Worm (Caenorhabditis elegans) whole organism, mixed stage, embryonic: ENCODE data around the gene znf-474.
A peak's percentile ranks its signal among the peaks of the same experiment; 100 is the strongest.

Experiments used
- M03D4.4 ChIP-seq: sonication (generic microtip); optimal IDR thresholded peaks from 2 replicates; lab custom pipeline; 2017; ENCODE audit warnings: mild to moderate bottlenecking, missing genetic modification characterization, missing compliant biosample characterization
- bed-3 ChIP-seq: fragments of 200-800 bp; sonication (Bioruptor generic); optimal IDR thresholded peaks from 3 replicates; lab custom pipeline; 2018; ENCODE audit warnings: mild to moderate bottlenecking, missing genetic modification characterization, moderate library complexity, missing compliant biosample characterization
- blmp-1 ChIP-seq: fragments of 150-350 bp; optimal IDR thresholded peaks from 2 replicates; lab custom pipeline; 2014; ENCODE audit warnings: missing biosample characterization, missing genetic modification characterization
- ceh-39 ChIP-seq: fragments of 150-350 bp; optimal IDR thresholded peaks from 2 replicates; lab custom pipeline; 2014; ENCODE audit warnings: missing biosample characterization, missing genetic modification characterization
- ceh-43 ChIP-seq: fragments of 200-800 bp; sonication (Bioruptor generic); optimal IDR thresholded peaks from 2 replicates; lab custom pipeline; 2018; ENCODE audit warnings: mild to moderate bottlenecking, missing genetic modification characterization, moderate library complexity, missing compliant biosample characterization
- ceh-83 ChIP-seq: fragments of 200-800 bp; sonication (Bioruptor generic); optimal IDR thresholded peaks from 2 replicates; lab custom pipeline; 2018; ENCODE audit warnings: mild to moderate bottlenecking, missing genetic modification characterization, missing compliant biosample characterization
- ces-1 ChIP-seq: fragments of 150-350 bp; optimal IDR thresholded peaks from 2 replicates; lab custom pipeline; 2014; ENCODE audit warnings: missing biosample characterization, missing genetic modification reagents, missing genetic modification characterization
- cnd-1 ChIP-seq: fragments of 200-800 bp; sonication (Bioruptor generic); optimal IDR thresholded peaks from 2 replicates; lab custom pipeline; 2018; ENCODE audit warnings: mild to moderate bottlenecking, missing genetic modification characterization, missing compliant biosample characterization
- drap-1 ChIP-seq: fragments of 200-800 bp; sonication (Bioruptor generic); optimal IDR thresholded peaks from 3 replicates; lab custom pipeline; 2018; ENCODE audit warnings: mild to moderate bottlenecking, missing genetic modification characterization, missing compliant biosample characterization
- elt-1 ChIP-seq: sonication (generic microtip); optimal IDR thresholded peaks from 2 replicates; lab custom pipeline; 2017; ENCODE audit warnings: missing genetic modification characterization, mild to moderate bottlenecking, missing compliant biosample characterization, antibody characterized with exemption, moderate library complexity, borderline replicate concordance; ENCODE audit not compliant: insufficient read depth
- elt-3 ChIP-seq: fragments of 150-350 bp; optimal IDR thresholded peaks from 2 replicates; lab custom pipeline; 2014; ENCODE audit warnings: missing biosample characterization, missing genetic modification characterization
- flh-1 ChIP-seq: fragments of 200-800 bp; sonication (Bioruptor generic); optimal IDR thresholded peaks from 2 replicates; lab custom pipeline; 2018; ENCODE audit warnings: mild to moderate bottlenecking, missing genetic modification characterization, moderate library complexity, missing compliant biosample characterization
- hlh-1 ChIP-seq: fragments of 150-350 bp; optimal IDR thresholded peaks from 2 replicates; lab custom pipeline; 2014; ENCODE audit warnings: missing biosample characterization, missing genetic modification reagents, missing genetic modification characterization
- lin-13 ChIP-seq: fragments of 150-350 bp; optimal IDR thresholded peaks from 2 replicates; lab custom pipeline; 2014; ENCODE audit warnings: missing biosample characterization, missing genetic modification characterization
- lin-32 ChIP-seq: fragments of 200-800 bp; sonication (Bioruptor generic); optimal IDR thresholded peaks from 2 replicates; lab custom pipeline; 2018; ENCODE audit warnings: mild to moderate bottlenecking, missing genetic modification characterization, missing compliant biosample characterization
- lsy-2 ChIP-seq: fragments of 150-350 bp; optimal IDR thresholded peaks from 2 replicates; lab custom pipeline; 2014; ENCODE audit warnings: missing biosample characterization, missing genetic modification characterization
- mab-5 ChIP-seq: fragments of 150-350 bp; optimal IDR thresholded peaks from 2 replicates; lab custom pipeline; 2014; ENCODE audit warnings: missing biosample characterization, missing genetic modification characterization
- mep-1 ChIP-seq: fragments of 150-350 bp; optimal IDR thresholded peaks from 2 replicates; lab custom pipeline; 2017; ENCODE audit warnings: missing biosample characterization, missing genetic modification reagents, missing genetic modification characterization, inconsistent platforms
- mls-2 ChIP-seq: sonication (generic microtip); optimal IDR thresholded peaks from 2 replicates; lab custom pipeline; 2016; ENCODE audit warnings: mild to moderate bottlenecking, missing genetic modification characterization, moderate library complexity, missing compliant biosample characterization
- nhr-12 ChIP-seq: fragments of 150-350 bp; optimal IDR thresholded peaks from 2 replicates; lab custom pipeline; 2014; ENCODE audit warnings: missing biosample characterization, missing genetic modification characterization
- nhr-2 ChIP-seq: fragments of 150-350 bp; optimal IDR thresholded peaks from 2 replicates; lab custom pipeline; 2014; ENCODE audit warnings: missing biosample characterization, missing genetic modification characterization
- nhr-237 ChIP-seq: fragments of 150-350 bp; optimal IDR thresholded peaks from 2 replicates; lab custom pipeline; 2014; ENCODE audit warnings: missing biosample characterization, missing genetic modification characterization
- nhr-28 ChIP-seq: fragments of 150-350 bp; optimal IDR thresholded peaks from 2 replicates; lab custom pipeline; 2014; ENCODE audit warnings: missing biosample characterization, missing genetic modification characterization
- nhr-76 ChIP-seq: sonication (generic microtip); optimal IDR thresholded peaks from 2 replicates; lab custom pipeline; 2017; ENCODE audit warnings: missing biosample characterization, missing genetic modification characterization
- pha-4 ChIP-seq: fragments of 150-350 bp; optimal IDR thresholded peaks from 2 replicates; lab custom pipeline; 2018; ENCODE audit warnings: missing biosample characterization, missing genetic modification reagents, missing genetic modification characterization
- sem-2 ChIP-seq: fragments of 200-800 bp; sonication (Bioruptor generic); optimal IDR thresholded peaks from 2 replicates; lab custom pipeline; 2018; ENCODE audit warnings: mild to moderate bottlenecking, missing genetic modification characterization, missing compliant biosample characterization
- snpc-4 ChIP-seq: fragments of 150-350 bp; optimal IDR thresholded peaks from 2 replicates; lab custom pipeline; 2014; ENCODE audit warnings: missing biosample characterization, missing genetic modification characterization
- sptf-1 ChIP-seq: sonication (generic microtip); optimal IDR thresholded peaks from 2 replicates; lab custom pipeline; 2017; ENCODE audit warnings: mild to moderate bottlenecking, missing genetic modification characterization, moderate library complexity, missing compliant biosample characterization
- unc-120 ChIP-seq: sonication (generic microtip); optimal IDR thresholded peaks from 2 replicates; lab custom pipeline; 2017; ENCODE audit warnings: missing genetic modification characterization, missing compliant biosample characterization; ENCODE audit not compliant: poor library complexity, severe bottlenecking
- unc-39 ChIP-seq: fragments of 150-350 bp; optimal IDR thresholded peaks from 2 replicates; lab custom pipeline; 2014; ENCODE audit warnings: missing biosample characterization, missing genetic modification characterization
- unc-62 ChIP-seq: fragments of 150-350 bp; optimal IDR thresholded peaks from 2 replicates; lab custom pipeline; 2014; ENCODE audit warnings: missing biosample characterization, missing genetic modification reagents, missing genetic modification characterization
- zip-8 ChIP-seq: fragments of 150-350 bp; optimal IDR thresholded peaks from 2 replicates; lab custom pipeline; 2014; ENCODE audit warnings: missing biosample characterization, missing genetic modification characterization
- ztf-11 ChIP-seq: fragments of 150-350 bp; optimal IDR thresholded peaks from 2 replicates; lab custom pipeline; 2014; ENCODE audit warnings: missing biosample characterization, missing genetic modification characterization

znf-474 gene

DNA sequence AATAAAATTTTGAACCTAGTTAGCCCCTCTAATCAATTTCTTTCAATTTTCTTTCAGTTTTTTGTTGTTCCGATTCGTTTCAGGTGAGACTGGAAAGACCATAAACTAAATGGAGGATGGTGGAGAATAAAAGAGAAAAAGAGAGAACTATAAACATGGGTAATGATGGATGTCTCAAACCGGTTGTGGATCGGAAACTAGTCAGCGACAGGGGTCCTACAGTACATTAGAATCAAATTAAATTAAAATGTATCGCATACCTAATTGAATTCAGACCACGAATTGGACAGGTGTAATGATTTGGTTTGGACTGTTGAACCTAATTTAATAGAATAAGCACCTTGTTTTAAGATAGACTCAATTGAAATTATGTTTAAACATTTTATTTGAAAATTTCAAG, 14.3 kb downstream of the znf-474 start:
- TF ChIP-seq M03D4.4 (no peak), elt-1 (tag; lab: Kevin White, UChicago) (no peak), sptf-1 (tag; lab: Kevin White, UChicago) (no peak), mls-2 (no peak), snpc-4 (tag; lab: Kevin White, UChicago) (no peak), zip-8 (no peak), blmp-1 (no peak), nhr-28 (no peak), nhr-76 (no peak), nhr-237 (tag; lab: Kevin White, UChicago) (no peak), bed-3 (no peak), unc-62 (GFP tag; lab: Kevin White, UChicago) (no peak), unc-120 (no peak), ceh-39 (tag; lab: Kevin White, UChicago) (no peak), nhr-2 (tag; lab: Kevin White, UChicago) (no peak), drap-1 (no peak), lin-13 (tag; lab: Kevin White, UChicago) (no peak), ztf-11 (tag; lab: Kevin White, UChicago) (no peak), mab-5 (tag; lab: Kevin White, UChicago) (no peak), flh-1 (GFP tag; lab: Kevin White, UChicago) (no peak)

- TF ChIP-seq elt-3 (tag; lab: Kevin White, UChicago) (no peak), mab-5 (tag; lab: Kevin White, UChicago) (no peak), ztf-11 (tag; lab: Kevin White, UChicago) (no peak), nhr-76 (no peak), bed-3 (no peak), cnd-1 (tag; lab: Kevin White, UChicago) (no peak), flh-1 (GFP tag; lab: Kevin White, UChicago) (no peak), ceh-43 (GFP tag; lab: Kevin White, UChicago) (no peak), sptf-1 (tag; lab: Kevin White, UChicago) (no peak), nhr-2 (tag; lab: Kevin White, UChicago) (no peak), ces-1 (GFP tag; lab: Kevin White, UChicago) (no peak), mep-1 (no peak), zip-8 (no peak)
Measured at ce11 chrX:12164943-12165342, 15.2 kb downstream of the znf-474 start.

DNA sequence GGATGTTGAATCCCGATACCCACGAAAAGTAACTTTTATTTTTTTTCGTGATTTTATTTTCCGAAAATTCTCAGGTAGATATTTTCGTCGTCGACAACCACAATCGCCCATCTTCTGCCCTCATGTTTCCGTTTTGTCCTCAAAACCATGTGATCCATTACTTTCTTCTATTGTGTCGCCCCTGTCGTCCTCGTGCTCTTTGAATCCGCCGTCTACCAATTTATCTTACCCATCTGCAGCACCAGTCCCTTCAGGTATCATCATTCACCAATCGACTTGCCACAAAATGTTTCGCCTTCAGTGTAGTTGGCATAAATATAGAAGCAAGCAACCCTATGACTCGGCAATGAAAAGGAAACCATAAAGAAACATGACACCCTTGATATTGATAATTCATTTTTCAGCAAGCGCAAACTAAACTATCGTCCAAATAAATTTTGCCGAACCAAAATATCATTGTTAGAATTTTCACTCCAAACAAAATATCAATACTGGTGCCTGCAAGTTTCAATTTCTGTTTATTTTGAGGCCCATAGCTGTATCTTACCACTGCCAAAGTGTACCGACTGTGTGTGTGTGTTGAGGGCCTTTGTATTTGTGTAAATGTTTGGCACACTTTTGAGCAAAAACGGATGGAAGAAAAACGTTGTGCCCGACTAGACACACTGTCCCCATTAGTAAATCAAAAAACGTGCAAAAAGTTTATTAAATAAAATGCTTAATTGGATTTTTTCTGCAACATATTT, 18.1 kb downstream of the znf-474 start:
- TF ChIP-seq cnd-1 (tag; lab: Kevin White, UChicago) (no peak), unc-39 (tag; lab: Kevin White, UChicago) (no peak), sem-2 (GFP tag; lab: Kevin White, UChicago) (no peak), mls-2 (no peak), M03D4.4 (no peak), sptf-1 (tag; lab: Kevin White, UChicago) (no peak), nhr-12 (tag; lab: Kevin White, UChicago) (no peak), hlh-1 (tag; lab: Kevin White, UChicago) (no peak), lsy-2 (tag; lab: Kevin White, UChicago) (no peak), nhr-28 (no peak), ceh-39 (tag; lab: Kevin White, UChicago) (no peak), ceh-43 (GFP tag; lab: Kevin White, UChicago) (no peak), mab-5 (tag; lab: Kevin White, UChicago) (no peak), nhr-76 (no peak), zip-8 (no peak), pha-4 (no peak), ces-1 (GFP tag; lab: Kevin White, UChicago) (no peak), ztf-11 (tag; lab: Kevin White, UChicago) (no peak)

DNA sequence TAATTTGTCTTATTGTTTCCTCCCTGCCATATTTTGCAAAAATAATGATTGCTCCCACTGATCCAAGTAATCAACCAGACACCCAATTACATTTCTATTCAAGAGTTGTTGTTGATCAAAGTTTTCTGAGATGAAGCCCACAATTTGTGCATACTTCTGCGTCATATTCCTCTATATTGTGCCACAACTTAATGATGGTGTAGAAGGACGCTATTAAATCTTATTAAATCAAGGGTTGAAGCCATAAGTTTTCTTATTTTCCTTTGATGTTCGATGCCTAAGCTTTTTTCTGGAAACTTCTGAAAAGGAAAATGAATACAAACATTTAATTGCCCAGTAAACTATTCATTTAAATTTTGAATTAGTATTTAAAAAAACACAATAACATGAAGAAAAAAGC, 19.0 kb downstream of the znf-474 start:
- TF ChIP-seq hlh-1 (tag; lab: Kevin White, UChicago) (no peak), ces-1 (GFP tag; lab: Kevin White, UChicago) (peak; percentile 69), drap-1 (no peak), lin-32 (no peak)
- TF ChIP-seq, all 35 proteins: peak for 1

DNA sequence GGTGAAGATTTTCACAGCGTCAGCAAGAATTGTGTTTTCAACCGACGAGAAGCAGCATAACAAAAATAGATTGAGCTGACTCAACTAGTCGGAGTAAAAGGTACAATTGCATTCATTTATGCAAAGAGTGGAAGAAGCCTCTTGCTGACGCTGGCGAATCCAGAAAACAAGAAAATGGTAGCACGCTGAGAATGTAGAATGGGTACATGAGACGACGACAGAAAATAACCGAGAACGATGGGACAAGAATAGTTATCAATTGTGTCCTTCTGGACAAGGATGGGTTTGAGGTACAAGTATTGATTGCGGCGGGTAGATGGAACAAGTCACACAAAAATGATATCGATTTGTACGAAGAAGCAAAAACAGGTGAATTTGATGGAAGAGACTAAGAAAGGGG, 19.7 kb downstream of the znf-474 start:
- TF ChIP-seq lin-13 (tag; lab: Kevin White, UChicago) (no peak), mls-2 (no peak), ceh-83 (peak; percentile 50), unc-120 (no peak), nhr-237 (tag; lab: Kevin White, UChicago) (no peak), drap-1 (no peak)
